Worm (Caenorhabditis elegans) whole organism, L3 larva: ENCODE results near the gene mbl-1.

Source experiments
- daf-12 ChIP-seq: fragments of 150-350 bp; optimal IDR thresholded peaks from 2 replicates; lab custom pipeline; 2014; ENCODE audit warnings: missing biosample characterization, missing genetic modification reagents, missing genetic modification characterization
- jun-1 ChIP-seq: fragments of 150-350 bp; optimal IDR thresholded peaks from 2 replicates; lab custom pipeline; 2014; ENCODE audit warnings: missing biosample characterization, missing genetic modification reagents, missing genetic modification characterization
- nfya-1 ChIP-seq: sonication (generic microtip); optimal IDR thresholded peaks from 2 replicates; lab custom pipeline; 2017; ENCODE audit warnings: missing genetic modification characterization, mild to moderate bottlenecking, missing compliant biosample characterization, antibody characterized with exemption, moderate library complexity; ENCODE audit not compliant: insufficient read depth
- nhr-76 ChIP-seq: fragments of 150-350 bp; sonication (generic microtip); optimal IDR thresholded peaks from 5 replicates; lab custom pipeline; 2014; ENCODE audit warnings: missing biosample characterization, missing genetic modification characterization
- skn-1 ChIP-seq: fragments of 150-350 bp; optimal IDR thresholded peaks from 2 replicates; lab custom pipeline; 2014; ENCODE audit warnings: missing biosample characterization, missing genetic modification characterization

- TF ChIP-seq skn-1 (tag; lab: Kevin White, UChicago) (no peak), daf-12 (no peak), nfya-1 (tag; lab: Kevin White, UChicago) (no peak), nhr-76 (tag; lab: Kevin White, UChicago) (no peak), jun-1 (tag; lab: Kevin White, UChicago) (no peak)
These were observed 75.7 kb downstream of the mbl-1 start for ce11 chrX:17054121-17054520.
